Worm (Caenorhabditis elegans) whole organism, L2 larva: Measurements from ENCODE around the gene lmtr-3.

ENCODE experiments used
- F13H6.1 ChIP-seq: sonication (generic microtip); optimal IDR thresholded peaks from 2 replicates; lab custom pipeline; 2016; ENCODE audit warnings: missing genetic modification characterization, missing compliant biosample characterization
- Y55F3AM.14 ChIP-seq: fragments of 200-800 bp; sonication (Bioruptor generic); optimal IDR thresholded peaks from 2 replicates; lab custom pipeline; 2018; ENCODE audit warnings: mild to moderate bottlenecking, missing genetic modification characterization, missing compliant biosample characterization
- ZK546.5 ChIP-seq: sonication (generic microtip); optimal IDR thresholded peaks from 2 replicates; lab custom pipeline; 2017; ENCODE audit warnings: missing biosample characterization, missing genetic modification characterization
- blmp-1 ChIP-seq: sonication (generic microtip); optimal IDR thresholded peaks from 2 replicates; lab custom pipeline; 2017; ENCODE audit warnings: missing genetic modification characterization, mild to moderate bottlenecking, missing compliant biosample characterization, antibody characterized with exemption, moderate library complexity; ENCODE audit not compliant: insufficient read depth
- elt-1 ChIP-seq: fragments of 150-350 bp; optimal IDR thresholded peaks from 2 replicates; lab custom pipeline; 2014; ENCODE audit warnings: missing biosample characterization, missing genetic modification characterization
- lin-39 ChIP-seq: fragments of 150-350 bp; optimal IDR thresholded peaks from 2 replicates; lab custom pipeline; 2014; ENCODE audit warnings: missing biosample characterization, missing genetic modification reagents, missing genetic modification characterization
- nhr-237 ChIP-seq: fragments of 150-350 bp; optimal IDR thresholded peaks from 2 replicates; lab custom pipeline; 2014; ENCODE audit warnings: missing biosample characterization, missing genetic modification characterization
- unc-39 ChIP-seq: fragments of 150-350 bp; optimal IDR thresholded peaks from 2 replicates; lab custom pipeline; 2014; ENCODE audit warnings: missing biosample characterization, missing genetic modification characterization
- unc-55 ChIP-seq: fragments of 150-350 bp; sonication (generic microtip); optimal IDR thresholded peaks from 3 replicates; lab custom pipeline; 2014; ENCODE audit warnings: missing biosample characterization, missing genetic modification reagents, missing genetic modification characterization
- unc-62 ChIP-seq: fragments of 150-350 bp; optimal IDR thresholded peaks from 2 replicates; lab custom pipeline; 2014; ENCODE audit warnings: missing biosample characterization, missing genetic modification reagents, missing genetic modification characterization
- zag-1 ChIP-seq: fragments of 150-350 bp; optimal IDR thresholded peaks from 2 replicates; lab custom pipeline; 2014; ENCODE audit warnings: missing biosample characterization, missing genetic modification characterization

DNA sequence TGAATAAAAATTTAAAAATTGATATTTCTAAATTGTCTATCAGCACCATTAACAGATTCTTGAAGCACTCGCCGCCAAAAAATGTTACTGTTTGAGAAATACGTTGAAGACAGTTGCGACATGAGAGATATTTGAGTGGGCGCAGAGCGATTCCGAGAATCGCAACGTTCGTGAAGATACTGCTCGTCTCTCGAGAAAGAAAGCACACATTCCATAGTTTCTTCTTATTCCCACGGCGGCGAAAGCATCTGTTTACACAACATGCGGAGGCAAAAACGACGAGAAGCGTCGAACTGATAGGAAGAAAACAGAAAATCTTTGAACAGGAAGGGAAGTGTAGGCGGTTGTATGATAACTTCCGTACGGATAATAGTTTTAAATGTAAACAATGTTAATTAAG, 41.5 kb upstream of the lmtr-3 start:
- TF ChIP-seq unc-39 (no peak), F13H6.1 (peak; percentile 86), unc-55 (GFP tag; lab: Kevin White, UChicago) (no peak), lin-39 (tag; lab: Kevin White, UChicago) (no peak), blmp-1 (no peak), Y55F3AM.14 (GFP tag; lab: Kevin White, UChicago) (no peak), ZK546.5 (tag; lab: Kevin White, UChicago) (no peak), elt-1 (tag; lab: Kevin White, UChicago) (no peak), nhr-237 (no peak), unc-62 (no peak), zag-1 (tag; lab: Kevin White, UChicago) (no peak)
